Fruit fly (Drosophila melanogaster): Measurements from ENCODE around the gene ncm.

Gene ncm

DNA sequence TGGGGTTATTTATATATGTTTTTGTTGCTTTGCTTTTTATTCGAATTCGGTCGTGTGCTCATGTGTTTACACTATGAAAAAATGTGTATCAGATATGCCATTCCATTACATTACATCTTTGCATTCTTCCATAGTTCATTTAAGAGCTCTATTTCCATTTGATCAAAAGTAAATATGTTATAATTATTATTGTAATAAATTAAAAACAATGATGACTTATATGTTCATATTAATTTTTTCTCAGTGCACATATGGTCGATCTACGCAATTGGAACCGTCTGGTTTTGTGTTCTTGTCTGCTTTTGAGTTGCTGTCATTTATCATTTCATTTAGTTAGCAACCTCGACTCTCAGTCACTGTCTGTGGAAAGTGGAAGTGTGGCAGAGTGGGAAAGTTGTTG lies 28.7 kb upstream of the ncm start (continued):
- peak; percentile 39 for TF ChIP-seq kni (GFP tag; optimal IDR thresholded peaks at IDR 0.05)
- TF ChIP-seq gfzf (GFP tag; optimal IDR thresholded peaks at IDR 0.05): no peak
- peak; percentile 76 for TF ChIP-seq CG9932 (GFP tag; IDR thresholded peaks at IDR 0.05)
- TF ChIP-seq CG11085 (GFP tag; IDR thresholded peaks at IDR 0.05): peak; percentile 82
- peak; percentile 86 for TF ChIP-seq CG13123 (GFP tag; optimal IDR thresholded peaks at IDR 0.05)
- no peak for TF ChIP-seq aop (GFP tag; IDR thresholded peaks at IDR 0.05)
- peak; percentile 82 for TF ChIP-seq CG14441 (GFP tag; IDR thresholded peaks at IDR 0.05)
- TF ChIP-seq sens (GFP tag): peak; percentile 96
- peak; percentile 93 for TF ChIP-seq CG11504 (tag; optimal IDR thresholded peaks at IDR 0.05)
- TF ChIP-seq pan (optimal IDR thresholded peaks at IDR 0.05): no peak
- TF ChIP-seq pan (GFP tag; optimal IDR thresholded peaks at IDR 0.05 in 1 of 2, IDR thresholded peaks at IDR 0.05 in 1 of 2): no peak
- TF ChIP-seq Vsx1 (GFP tag; optimal IDR thresholded peaks at IDR 0.05): peak; percentile 76
- TF ChIP-seq nmo (GFP tag; optimal IDR thresholded peaks at IDR 0.05): peak; percentile 97
- TF ChIP-seq tio (GFP tag; optimal IDR thresholded peaks at IDR 0.05): peak; percentile 78
- peak; percentile 90 for TF ChIP-seq lmd (GFP tag; IDR thresholded peaks at IDR 0.05)
- TF ChIP-seq pros (GFP tag; optimal IDR thresholded peaks at IDR 0.05): peak; percentile 14
- peak; percentile 86 for TF ChIP-seq CG4820 (GFP tag; optimal IDR thresholded peaks at IDR 0.05)
- TF ChIP-seq CG43689 (GFP tag; IDR thresholded peaks at IDR 0.05): peak; percentile 77
- TF ChIP-seq caup (GFP tag; optimal IDR thresholded peaks at IDR 0.05; ENCODE audit: severe bottlenecking): peak; percentile 83
- peak; percentile 80 for TF ChIP-seq kay (GFP tag; optimal IDR thresholded peaks at IDR 0.05)
- peak; percentile 87 for TF ChIP-seq nom (GFP tag; optimal IDR thresholded peaks at IDR 0.05)
- TF ChIP-seq stc (GFP tag; IDR thresholded peaks at IDR 0.05): peak; percentile 86; the same call in 1 of the 2 replicates
- TF ChIP-seq az2 (GFP tag; optimal IDR thresholded peaks at IDR 0.05): peak; percentile 87
- peak; percentile 26 for TF ChIP-seq NC2β (GFP tag; optimal IDR thresholded peaks at IDR 0.05)
- peak; percentile 89 for TF ChIP-seq Xbp1 (GFP tag; optimal IDR thresholded peaks at IDR 0.05)
- no peak for TF ChIP-seq CG2889 (GFP tag; IDR thresholded peaks at IDR 0.05)
- TF ChIP-seq pho (GFP tag; optimal IDR thresholded peaks at IDR 0.05): peak; percentile 21
- TF ChIP-seq CG12219 (GFP tag; optimal IDR thresholded peaks at IDR 0.05): peak; percentile 80
- TF ChIP-seq Dbx (GFP tag; IDR thresholded peaks at IDR 0.05): peak; percentile 85
- no peak for TF ChIP-seq her (GFP tag; optimal IDR thresholded peaks at IDR 0.05)
- TF ChIP-seq cas (GFP tag; IDR thresholded peaks at IDR 0.05): 0 out of 2 replicates have a peak, but pooled peaks have one; percentile 47
- TF ChIP-seq zf30C (GFP tag; optimal IDR thresholded peaks at IDR 0.05): peak; percentile 86
- TF ChIP-seq CG31224 (GFP tag; IDR thresholded peaks at IDR 0.05): peak; percentile 82
- TF ChIP-seq CG7271 (tag; optimal IDR thresholded peaks at IDR 0.05): peak; percentile 66
- TF ChIP-seq luna (GFP tag; optimal IDR thresholded peaks at IDR 0.05): no peak
- TF ChIP-seq peb (GFP tag; IDR thresholded peaks at IDR 0.05): peak; percentile 86
- TF ChIP-seq CG10654 (GFP tag; optimal IDR thresholded peaks at IDR 0.05): peak; percentile 86
- no peak for TF ChIP-seq fu2 (GFP tag; optimal IDR thresholded peaks at IDR 0.05)
- TF ChIP-seq bigmax (GFP tag; optimal IDR thresholded peaks at IDR 0.05): no peak
- TF ChIP-seq CG17328 (GFP tag; IDR thresholded peaks at IDR 0.05): peak; percentile 95
- peak; percentile 91 for TF ChIP-seq Asciz (GFP tag; optimal IDR thresholded peaks at IDR 0.05)
- TF ChIP-seq HLH54F (GFP tag; optimal IDR thresholded peaks at IDR 0.05): peak; percentile 23
- TF ChIP-seq Poxn (GFP tag; IDR thresholded peaks at IDR 0.05): 0 out of 2 replicates have a peak, but pooled peaks have one; percentile 37
- TF ChIP-seq CG12236 (GFP tag; optimal IDR thresholded peaks at IDR 0.05): peak; percentile 8
- peak; percentile 77 for TF ChIP-seq CG12942 (GFP tag; optimal IDR thresholded peaks at IDR 0.05)
- TF ChIP-seq YL-1 (GFP tag; optimal IDR thresholded peaks at IDR 0.05): peak; percentile 56
- peak; percentile 46 to 67 for TF ChIP-seq chif (GFP tag; optimal IDR thresholded peaks at IDR 0.05)
- TF ChIP-seq Trl (optimal IDR thresholded peaks at IDR 0.05): no peak
- peak; percentile 37 for TF ChIP-seq Trl (GFP tag; optimal IDR thresholded peaks at IDR 0.05)
- no peak for TF ChIP-seq CG9876 (GFP tag; optimal IDR thresholded peaks at IDR 0.05)
- peak; percentile 21 for TF ChIP-seq CG8944 (GFP tag; optimal IDR thresholded peaks at IDR 0.05)
- peak; percentile 19 for TF ChIP-seq CG8089 (GFP tag; optimal IDR thresholded peaks at IDR 0.05)
- peak; percentile 91 for TF ChIP-seq CG2199 (GFP tag; IDR thresholded peaks at IDR 0.05)

Data from whole organism, embryonic.